Worm (Caenorhabditis elegans) whole organism, mixed stage, embryonic: ENCODE measurements around the gene gbb-2.

Experiments used
- blmp-1 ChIP-seq: fragments of 150-350 bp; optimal IDR thresholded peaks from 2 replicates; lab custom pipeline; 2014; ENCODE audit warnings: missing biosample characterization, missing genetic modification characterization
- elt-3 ChIP-seq: fragments of 150-350 bp; optimal IDR thresholded peaks from 2 replicates; lab custom pipeline; 2014; ENCODE audit warnings: missing biosample characterization, missing genetic modification characterization
- mab-5 ChIP-seq: fragments of 150-350 bp; optimal IDR thresholded peaks from 2 replicates; lab custom pipeline; 2014; ENCODE audit warnings: missing biosample characterization, missing genetic modification characterization
- nhr-237 ChIP-seq: fragments of 150-350 bp; optimal IDR thresholded peaks from 2 replicates; lab custom pipeline; 2014; ENCODE audit warnings: missing biosample characterization, missing genetic modification characterization
- nhr-28 ChIP-seq: fragments of 150-350 bp; optimal IDR thresholded peaks from 2 replicates; lab custom pipeline; 2014; ENCODE audit warnings: missing biosample characterization, missing genetic modification characterization
- nhr-76 ChIP-seq: sonication (generic microtip); optimal IDR thresholded peaks from 2 replicates; lab custom pipeline; 2017; ENCODE audit warnings: missing biosample characterization, missing genetic modification characterization
- pha-4 ChIP-seq: fragments of 150-350 bp; optimal IDR thresholded peaks from 2 replicates; lab custom pipeline; 2018; ENCODE audit warnings: missing biosample characterization, missing genetic modification reagents, missing genetic modification characterization
- unc-39 ChIP-seq: fragments of 150-350 bp; optimal IDR thresholded peaks from 2 replicates; lab custom pipeline; 2014; ENCODE audit warnings: missing biosample characterization, missing genetic modification characterization
- ztf-11 ChIP-seq: fragments of 150-350 bp; optimal IDR thresholded peaks from 2 replicates; lab custom pipeline; 2014; ENCODE audit warnings: missing biosample characterization, missing genetic modification characterization

DNA sequence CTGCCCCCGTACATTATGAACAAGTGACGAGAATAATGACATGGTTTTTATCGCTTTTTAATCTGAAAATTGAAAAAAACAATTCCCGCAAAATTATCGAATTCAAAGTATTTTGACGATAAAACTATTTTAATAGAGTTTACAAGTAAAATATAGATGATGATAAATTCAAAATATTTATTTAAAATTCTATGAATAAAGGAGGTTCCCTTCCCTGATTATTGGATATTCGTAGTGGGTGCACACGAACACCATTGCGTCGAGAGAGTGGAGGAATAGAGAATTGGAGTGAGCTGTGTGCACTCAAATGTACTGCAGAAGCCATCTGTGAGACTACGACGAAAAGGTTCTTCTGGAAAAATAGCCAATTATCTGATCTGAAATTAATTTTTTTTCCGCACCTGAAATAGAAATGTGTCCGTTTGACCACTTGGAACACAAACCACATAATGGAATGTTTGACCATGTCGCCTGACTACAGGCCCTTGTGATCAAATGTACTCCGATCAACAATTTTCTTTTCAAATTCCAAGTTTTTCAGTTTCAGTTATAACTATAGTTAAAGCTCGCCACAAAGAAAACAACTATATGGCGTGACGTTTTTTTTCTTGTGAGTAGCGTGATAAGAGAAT, 4.8 kb upstream of the gbb-2 start, which contains the start of the genes rfth-1 and ZK180.8:
- TF ChIP-seq elt-3 (tag; lab: Kevin White, UChicago): no peak
- no peak for TF ChIP-seq nhr-28 (tag; lab: Kevin White, UChicago)
- TF ChIP-seq ztf-11 (tag; lab: Kevin White, UChicago): no peak
- TF ChIP-seq pha-4 (tag; lab: Kevin White, UChicago): no peak
- TF ChIP-seq unc-39 (tag; lab: Kevin White, UChicago): no peak
- TF ChIP-seq mab-5 (tag; lab: Kevin White, UChicago): no peak
- TF ChIP-seq blmp-1 (tag; lab: Kevin White, UChicago): no peak
- TF ChIP-seq nhr-76 (tag; lab: Kevin White, UChicago): no peak
- no peak for TF ChIP-seq nhr-237 (tag; lab: Kevin White, UChicago)
